Fruit fly (Drosophila melanogaster) whole organism, embryonic: ENCODE data around the gene Jhbp16.

ENCODE experiments used
- Abd-B ChIP-seq: fragments of 200-800 bp; sonication (Bioruptor generic); optimal IDR thresholded peaks from 2 replicates; lab custom pipeline; 2018; ENCODE audit warnings: missing biosample characterization, mild to moderate bottlenecking, missing genetic modification characterization, moderate library complexity
- Antp ChIP-seq: fragments of 200-800 bp; sonication (Bioruptor generic); optimal IDR thresholded peaks from 3 replicates; lab custom pipeline; 2016; ENCODE audit warnings: missing biosample characterization, missing genetic modification characterization
- CG10274 ChIP-seq: fragments of 200-800 bp; sonication (Bioruptor generic); optimal IDR thresholded peaks from 3 replicates; lab custom pipeline; 2017; ENCODE audit warnings: missing biosample characterization, mild to moderate bottlenecking, missing genetic modification characterization
- CG1233 ChIP-seq: fragments of 200-800 bp; sonication (Bioruptor generic); optimal IDR thresholded peaks from 4 replicates; lab custom pipeline; 2018; ENCODE audit warnings: missing biosample characterization, mild to moderate bottlenecking, missing genetic modification characterization
- CG12391 ChIP-seq: fragments of 200-800 bp; sonication (Bioruptor generic); optimal IDR thresholded peaks from 3 replicates; lab custom pipeline; 2018; ENCODE audit warnings: missing biosample characterization, mild to moderate bottlenecking, missing genetic modification characterization, moderate library complexity
- CG13123 ChIP-seq: fragments of 200-800 bp; sonication (Bioruptor generic); optimal IDR thresholded peaks from 2 replicates; lab custom pipeline; 2016; ENCODE audit warnings: missing biosample characterization, missing genetic modification characterization
- CG13424 ChIP-seq: fragments of 200-800 bp; sonication (Bioruptor generic); optimal IDR thresholded peaks from 2 replicates; lab custom pipeline; 2019; ENCODE audit warnings: missing biosample characterization, mild to moderate bottlenecking, missing genetic modification characterization, moderate library complexity
- CG15269 ChIP-seq: fragments of 200-800 bp; sonication (Bioruptor generic); optimal IDR thresholded peaks from 2 replicates; lab custom pipeline; 2018; ENCODE audit warnings: missing biosample characterization, mild to moderate bottlenecking, missing genetic modification characterization, moderate library complexity
- CG15479 ChIP-seq: fragments of 200-800 bp; sonication (Bioruptor generic); optimal IDR thresholded peaks from 3 replicates; lab custom pipeline; 2019; ENCODE audit warnings: missing biosample characterization, mild to moderate bottlenecking, missing genetic modification characterization, moderate library complexity
- CG16779 ChIP-seq: fragments of 200-800 bp; sonication (Bioruptor generic); IDR thresholded peaks from 2 replicates; pipeline ENCODE4 v1.3.6; 2022; ENCODE audit warnings: missing biosample characterization, missing genetic modification characterization
- CG3065 ChIP-seq: fragments of 200-800 bp; sonication (Bioruptor generic); optimal IDR thresholded peaks from 2 replicates; lab custom pipeline; 2016; ENCODE audit warnings: missing biosample characterization, missing genetic modification characterization
- CG4282 ChIP-seq: fragments of 200-800 bp; sonication (Bioruptor generic); optimal IDR thresholded peaks from 2 replicates; lab custom pipeline; 2016; ENCODE audit warnings: missing biosample characterization, missing genetic modification characterization
- CG4404 ChIP-seq: fragments of 200-800 bp; sonication (Bioruptor generic); IDR thresholded peaks from 2 replicates; pipeline ENCODE4 v1.3.6; 2022; ENCODE audit warnings: missing biosample characterization, missing genetic modification characterization
- CG4424 ChIP-seq: fragments of 200-800 bp; sonication (Bioruptor generic); optimal IDR thresholded peaks from 3 replicates; lab custom pipeline; 2016; ENCODE audit warnings: missing biosample characterization, missing genetic modification characterization
- CG7963 ChIP-seq: fragments of 200-800 bp; sonication (Bioruptor generic); IDR thresholded peaks from 3 replicates; pipeline ENCODE4 v1.3.6; 2022; ENCODE audit warnings: missing biosample characterization, missing genetic modification characterization; ENCODE audit not compliant: partially characterized antibody
- Dbx ChIP-seq: fragments of 200-800 bp; sonication (Bioruptor generic); IDR thresholded peaks from 3 replicates; pipeline ENCODE4 v1.3.6; 2022; ENCODE audit warnings: missing biosample characterization, missing genetic modification characterization
- Dfd ChIP-seq, 2 experiments: fragments of >200 bp; optimal IDR thresholded peaks; 2 replicates each; lab custom pipeline; 2017; ENCODE audit warnings: missing biosample characterization in 2 of 2, missing genetic modification characterization in 2 of 2
- Eip74EF ChIP-seq, 2 experiments: fragments of 200-800 bp in 1 of 2; fragments of >200 bp in 1 of 2; sonication (Bioruptor generic) in 1 of 2; optimal IDR thresholded peaks; 2 replicates each; lab custom pipeline; 2017 to 2019; ENCODE audit warnings: missing biosample characterization in 2 of 2, missing genetic modification characterization in 2 of 2, mild to moderate bottlenecking in 1 of 2, moderate library complexity in 1 of 2
- Fer1 ChIP-seq: fragments of 200-800 bp; sonication (Bioruptor generic); optimal IDR thresholded peaks from 2 replicates; lab custom pipeline; 2017; ENCODE audit warnings: missing biosample characterization, mild to moderate bottlenecking, missing genetic modification characterization
- Hmr ChIP-seq: fragments of 200-800 bp; sonication (Bioruptor generic); optimal IDR thresholded peaks from 3 replicates; lab custom pipeline; 2017; ENCODE audit warnings: mild to moderate bottlenecking, missing biosample characterization, missing genetic modification reagents, missing genetic modification characterization
- Hr51 ChIP-seq, 2 experiments: fragments of 200-800 bp; sonication (Bioruptor generic); optimal IDR thresholded peaks; 2 replicates in 1 of 2; 3 replicates in 1 of 2; lab custom pipeline; 2016 to 2018; ENCODE audit warnings: missing biosample characterization in 2 of 2, missing genetic modification characterization in 2 of 2, mild to moderate bottlenecking in 1 of 2, moderate library complexity in 1 of 2
- Hr78 ChIP-seq, 2 experiments: fragments of 200-800 bp in 1 of 2; fragments of >200 bp in 1 of 2; sonication (Bioruptor generic) in 1 of 2; optimal IDR thresholded peaks; 2 replicates each; lab custom pipeline; 2017 to 2019; ENCODE audit warnings: missing biosample characterization in 2 of 2, missing genetic modification characterization in 2 of 2, mild to moderate bottlenecking in 1 of 2, moderate library complexity in 1 of 2
- Kr ChIP-seq: fragments of 200-800 bp; sonication (Bioruptor generic); optimal IDR thresholded peaks from 2 replicates; lab custom pipeline; 2017; ENCODE audit warnings: missing biosample characterization, mild to moderate bottlenecking, missing genetic modification characterization
- MTF-1 ChIP-seq: fragments of 200-800 bp; sonication (Bioruptor generic); optimal IDR thresholded peaks from 2 replicates; lab custom pipeline; 2018; ENCODE audit warnings: missing biosample characterization, mild to moderate bottlenecking, missing genetic modification characterization, borderline replicate concordance
- Nf-YC ChIP-seq: fragments of 200-800 bp; optimal IDR thresholded peaks from 3 replicates; lab custom pipeline; 2019; ENCODE audit warnings: missing biosample characterization, mild to moderate bottlenecking, missing genetic modification characterization, moderate library complexity
- NfI ChIP-seq: fragments of 200-800 bp; sonication (Bioruptor generic); optimal IDR thresholded peaks from 3 replicates; lab custom pipeline; 2018; ENCODE audit warnings: missing biosample characterization, mild to moderate bottlenecking, missing genetic modification characterization, moderate library complexity
- Ptx1 ChIP-seq: fragments of 200-800 bp; sonication (Bioruptor generic); IDR thresholded peaks from 2 replicates; pipeline ENCODE4 v1.3.6; 2022; ENCODE audit warnings: missing biosample characterization, missing genetic modification characterization
- Sox102F ChIP-seq: fragments of 200-800 bp; sonication (Bioruptor generic); optimal IDR thresholded peaks from 2 replicates; lab custom pipeline; 2018; ENCODE audit warnings: missing biosample characterization, mild to moderate bottlenecking, missing genetic modification characterization, moderate library complexity
- az2 ChIP-seq: fragments of 200-800 bp; sonication (Bioruptor generic); optimal IDR thresholded peaks from 3 replicates; lab custom pipeline; 2016; ENCODE audit warnings: missing biosample characterization, missing genetic modification characterization
- cg ChIP-seq: fragments of 200-800 bp; sonication (Bioruptor generic); optimal IDR thresholded peaks from 3 replicates; lab custom pipeline; 2019; ENCODE audit warnings: missing biosample characterization, mild to moderate bottlenecking, missing genetic modification characterization, moderate library complexity
- en ChIP-seq: fragments of 200-800 bp; sonication (Bioruptor generic); optimal IDR thresholded peaks from 2 replicates; lab custom pipeline; 2016; ENCODE audit warnings: missing biosample characterization, missing genetic modification characterization
- eve ChIP-seq, 2 experiments: fragments of >200 bp; optimal IDR thresholded peaks; 2 replicates each; lab custom pipeline; 2017; ENCODE audit warnings: missing biosample characterization in 2 of 2, missing genetic modification characterization in 2 of 2
- ewg ChIP-seq: fragments of 200-800 bp; sonication (Bioruptor generic); optimal IDR thresholded peaks from 3 replicates; lab custom pipeline; 2017; ENCODE audit warnings: mild to moderate bottlenecking, missing biosample characterization, missing genetic modification reagents, missing genetic modification characterization
- fd102C ChIP-seq: fragments of 200-800 bp; sonication (Bioruptor generic); optimal IDR thresholded peaks from 2 replicates; lab custom pipeline; 2018; ENCODE audit warnings: missing biosample characterization, mild to moderate bottlenecking, missing genetic modification characterization, moderate library complexity
- grau ChIP-seq: fragments of 200-800 bp; optimal IDR thresholded peaks from 3 replicates; lab custom pipeline; 2019; ENCODE audit warnings: missing biosample characterization, mild to moderate bottlenecking, missing genetic modification characterization, moderate library complexity
- hbn ChIP-seq: fragments of 200-800 bp; sonication (Bioruptor generic); IDR thresholded peaks from 2 replicates; pipeline ENCODE4 v1.3.6; 2022; ENCODE audit warnings: missing biosample characterization, missing genetic modification characterization; ENCODE audit not compliant: partially characterized antibody
- hkb ChIP-seq, 2 experiments: fragments of 200-800 bp in 1 of 2; fragments of >200 bp in 1 of 2; sonication (Bioruptor generic) in 1 of 2; IDR thresholded peaks in 1 of 2; optimal IDR thresholded peaks in 1 of 2; 2 replicates each; pipeline versions ENCODE4 v1.3.6 to Lab custom; 2017 to 2022; ENCODE audit warnings: missing biosample characterization in 1 of 2, missing genetic modification characterization in 1 of 2
- lab ChIP-seq: fragments of 200-800 bp; sonication (Bioruptor generic); optimal IDR thresholded peaks from 3 replicates; lab custom pipeline; 2017; ENCODE audit warnings: missing biosample characterization, missing genetic modification characterization, mild to moderate bottlenecking, moderate library complexity, missing genetic modification reagents
- mam ChIP-seq: fragments of 200-800 bp; sonication (Bioruptor generic); optimal IDR thresholded peaks from 3 replicates; lab custom pipeline; 2016; ENCODE audit warnings: missing biosample characterization, missing genetic modification characterization
- nom ChIP-seq: fragments of 200-800 bp; sonication (Bioruptor generic); optimal IDR thresholded peaks from 2 replicates; lab custom pipeline; 2017; ENCODE audit warnings: missing biosample characterization, missing genetic modification characterization, mild to moderate bottlenecking, moderate library complexity, missing genetic modification reagents
- pros ChIP-seq: fragments of 200-800 bp; sonication (Bioruptor generic); optimal IDR thresholded peaks from 3 replicates; lab custom pipeline; 2019; ENCODE audit warnings: missing biosample characterization, mild to moderate bottlenecking, missing genetic modification characterization, moderate library complexity
- row ChIP-seq: fragments of 200-800 bp; sonication (Bioruptor generic); IDR thresholded peaks from 3 replicates; pipeline ENCODE4 v1.3.6; 2022; ENCODE audit warnings: missing biosample characterization, missing genetic modification characterization
- run ChIP-seq: fragments of 200-800 bp; sonication (Bioruptor generic); optimal IDR thresholded peaks from 3 replicates; lab custom pipeline; 2018; ENCODE audit warnings: missing biosample characterization, mild to moderate bottlenecking, missing genetic modification characterization
- schlank ChIP-seq: fragments of 200-800 bp; sonication (Bioruptor generic); optimal IDR thresholded peaks from 2 replicates; lab custom pipeline; 2018; ENCODE audit warnings: missing biosample characterization, mild to moderate bottlenecking, missing genetic modification characterization
- stc ChIP-seq: fragments of 200-800 bp; sonication (Bioruptor generic); IDR thresholded peaks from 2 replicates; pipeline ENCODE4 v1.3.6; 2022; ENCODE audit warnings: missing biosample characterization, missing genetic modification characterization
- vvl ChIP-seq: fragments of 200-800 bp; sonication (Bioruptor generic); IDR thresholded peaks from 2 replicates; pipeline ENCODE4 v1.3.6; 2022; ENCODE audit warnings: missing biosample characterization, missing genetic modification characterization
- wor ChIP-seq: fragments of 200-800 bp; sonication (Bioruptor generic); IDR thresholded peaks from 2 replicates; pipeline ENCODE4 v1.3.6; 2022; ENCODE audit warnings: missing biosample characterization, missing genetic modification characterization
- zf30C ChIP-seq: fragments of 200-800 bp; sonication (Bioruptor generic); optimal IDR thresholded peaks from 3 replicates; lab custom pipeline; 2018; ENCODE audit warnings: missing biosample characterization, mild to moderate bottlenecking, missing genetic modification characterization

The Jhbp16 gene

DNA sequence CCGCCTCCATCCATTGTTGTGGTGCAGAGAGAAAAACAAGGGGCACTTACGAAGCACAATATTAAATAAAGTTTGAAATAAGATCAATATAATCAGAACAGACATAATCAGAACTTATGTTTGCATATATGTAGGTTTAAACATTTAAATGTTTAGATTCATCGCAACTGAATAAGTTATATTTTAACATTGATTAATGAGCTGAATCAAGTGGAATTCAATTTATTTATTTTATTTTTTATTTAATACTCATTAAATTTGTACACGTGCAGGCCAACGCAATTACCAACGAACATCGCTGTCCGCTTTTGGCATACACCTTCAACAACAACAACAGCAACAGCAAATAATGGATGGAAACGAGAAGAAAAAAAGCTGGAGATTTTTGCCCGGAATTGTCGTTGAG, 34.7 kb downstream of the Jhbp16 start (continued):
- no peak for TF ChIP-seq Dbx (GFP tag; lab: Robert Waterston, UW)
- no peak for TF ChIP-seq cg
- TF ChIP-seq Kr (GFP tag; lab: Kevin White, UChicago) = no peak
- TF ChIP-seq Eip74EF (GFP tag; optimal IDR thresholded peaks at IDR 0.05; lab: Kevin White, UChicago) = peak in 1 of 2 experiments; percentile 39
- peak; percentile 55 for TF ChIP-seq grau (tag; lab: Kevin White, UChicago)
- TF ChIP-seq Hmr = peak; percentile 14
- no peak for TF ChIP-seq pros (GFP tag; lab: Kevin White, UChicago)
- 0 out of 2 replicates have a peak, but pooled peaks have one; percentile 18 for TF ChIP-seq vvl (GFP tag; lab: Robert Waterston, UW)
- TF ChIP-seq stc (GFP tag; lab: Robert Waterston, UW) = peak; percentile 41; the same call in 1 of the 2 replicates
- TF ChIP-seq CG12391 (tag; lab: Kevin White, UChicago) = peak; percentile 40
- TF ChIP-seq CG4424 (GFP tag; lab: Kevin White, UChicago) = peak; percentile 16
- no peak for TF ChIP-seq zf30C (GFP tag; lab: Kevin White, UChicago)
- no peak for TF ChIP-seq Nf-YC (tag; lab: Kevin White, UChicago)
- peak in 1 of 2 experiments; percentile 50 for TF ChIP-seq eve (GFP tag; optimal IDR thresholded peaks at IDR 0.05; lab: Kevin White, UChicago)
- TF ChIP-seq CG7963 = no peak
- TF ChIP-seq Hr78 (GFP tag; optimal IDR thresholded peaks at IDR 0.05; lab: Kevin White, UChicago) = no peak
- no peak for TF ChIP-seq Dfd (GFP tag; optimal IDR thresholded peaks at IDR 0.05; lab: Kevin White, UChicago)
- TF ChIP-seq az2 (GFP tag; lab: Kevin White, UChicago) = peak; percentile 14
- peak; percentile 48 for TF ChIP-seq CG13424 (tag; lab: Kevin White, UChicago)
- no peak for TF ChIP-seq hbn
- TF ChIP-seq run (tag; lab: Kevin White, UChicago) = peak; percentile 1
- no peak for TF ChIP-seq Antp (GFP tag; lab: Kevin White, UChicago)
- TF ChIP-seq CG15269 (tag; lab: Kevin White, UChicago) = peak; percentile 66
- TF ChIP-seq MTF-1 (GFP tag; lab: Kevin White, UChicago) = no peak
- peak; percentile 34; the same call in 2 of the 3 replicates for TF ChIP-seq row (GFP tag; lab: Robert Waterston, UW)
- TF ChIP-seq wor = peak; percentile 34; the same call in 1 of the 2 replicates
- no peak for TF ChIP-seq CG4282 (GFP tag; lab: Kevin White, UChicago)
- TF ChIP-seq ewg (GFP tag; lab: Kevin White, UChicago) = peak; percentile 7
- TF ChIP-seq CG15479 (GFP tag; lab: Kevin White, UChicago) = no peak
- no peak for TF ChIP-seq CG3065
- no peak for TF ChIP-seq fd102C (GFP tag; lab: Kevin White, UChicago)
- peak; percentile 38; the same call in 1 of the 2 replicates for TF ChIP-seq Ptx1 (GFP tag; lab: Robert Waterston, UW)
- TF ChIP-seq schlank (tag; lab: Kevin White, UChicago) = no peak
- no peak for TF ChIP-seq CG13123
- no peak for TF ChIP-seq hkb (optimal IDR thresholded peaks at IDR 0.05; lab: Kevin White, UChicago)
- no peak for TF ChIP-seq hkb (GFP tag; IDR thresholded peaks at IDR 0.05; lab: Robert Waterston, UW)
- TF ChIP-seq CG10274 (GFP tag; lab: Kevin White, UChicago) = no peak
- TF ChIP-seq lab = peak; percentile 29
- TF ChIP-seq nom (GFP tag; lab: Kevin White, UChicago) = peak; percentile 73
- TF ChIP-seq en (GFP tag; lab: Kevin White, UChicago) = no peak
- no peak for TF ChIP-seq mam (GFP tag; lab: Kevin White, UChicago)
- TF ChIP-seq Sox102F (GFP tag; lab: Kevin White, UChicago) = peak; percentile 75
- TF ChIP-seq Fer1 (GFP tag; lab: Kevin White, UChicago) = peak; percentile 18
- no peak for TF ChIP-seq Abd-B (GFP tag; lab: Kevin White, UChicago)
- no peak for TF ChIP-seq CG4404 (GFP tag; lab: Robert Waterston, UW)
- no peak for TF ChIP-seq NfI (GFP tag; lab: Kevin White, UChicago)
- TF ChIP-seq CG1233 = peak; percentile 11
- TF ChIP-seq CG16779 = no peak
- peak in 1 of 2 experiments; percentile 75 for TF ChIP-seq Hr51 (GFP tag; optimal IDR thresholded peaks at IDR 0.05; lab: Kevin White, UChicago)
